Worm (Caenorhabditis elegans) whole organism, L4 larva: ENCODE measurements around the gene M28.9.

ENCODE experiments used
- D1046.2 ChIP-seq: fragments of 200-800 bp; sonication (Bioruptor generic); IDR thresholded peaks from 2 replicates; pipeline ENCODE4 v1.3.6; 2022; ENCODE audit warnings: missing genetic modification characterization, missing compliant biosample characterization
- F44E2.7 ChIP-seq: fragments of 200-800 bp; sonication (Bioruptor generic); IDR thresholded peaks from 2 replicates; pipeline ENCODE4 v2.1.2; 2022; ENCODE audit warnings: missing genetic modification characterization, missing compliant biosample characterization
- F49E8.2 ChIP-seq: sonication (generic microtip); optimal IDR thresholded peaks from 2 replicates; lab custom pipeline; 2016; ENCODE audit warnings: missing compliant biosample characterization, mild to moderate bottlenecking, missing genetic modification characterization, borderline replicate concordance
- T20F7.1 ChIP-seq: fragments of 200-800 bp; sonication (Bioruptor generic); optimal IDR thresholded peaks from 2 replicates; lab custom pipeline; 2018; ENCODE audit warnings: mild to moderate bottlenecking, missing genetic modification characterization, missing compliant biosample characterization
- Y105C5A.15 ChIP-seq: fragments of 200-800 bp; sonication (Bioruptor generic); IDR thresholded peaks from 2 replicates; pipeline ENCODE4 v1.3.6; 2022; ENCODE audit warnings: missing genetic modification characterization, missing compliant biosample characterization
- ZK337.2 ChIP-seq: fragments of 200-800 bp; sonication (Bioruptor generic); IDR thresholded peaks from 2 replicates; pipeline ENCODE4 v1.3.6; 2022; ENCODE audit warnings: missing genetic modification reagents, missing genetic modification characterization, missing compliant biosample characterization
- aha-1 ChIP-seq: fragments of 150-350 bp; peaks from one replicate; lab custom pipeline; 2014; ENCODE audit warnings: missing biosample characterization, missing genetic modification characterization
- ama-1 ChIP-seq: fragments of 150-350 bp; optimal IDR thresholded peaks from 2 replicates; lab custom pipeline; 2014; ENCODE audit warnings: inconsistent platforms, mixed read lengths
- arid-1 ChIP-seq: fragments of 200-800 bp; sonication (Bioruptor generic); conservative IDR thresholded peaks from 2 replicates; pipeline ENCODE4 v1.3.6; 2022; ENCODE audit warnings: missing genetic modification reagents, missing genetic modification characterization, missing compliant biosample characterization
- ces-1 ChIP-seq: fragments of 150-350 bp; sonication (generic microtip); optimal IDR thresholded peaks from 4 replicates; lab custom pipeline; 2014; ENCODE audit warnings: missing biosample characterization, missing genetic modification reagents, missing genetic modification characterization
- cey-2 ChIP-seq: sonication (generic microtip); optimal IDR thresholded peaks from 3 replicates; lab custom pipeline; 2017; ENCODE audit warnings: missing genetic modification characterization, mild to moderate bottlenecking, missing compliant biosample characterization, antibody characterized with exemption, borderline replicate concordance; ENCODE audit not compliant: insufficient read depth
- daf-12 ChIP-seq: fragments of 150-350 bp; optimal IDR thresholded peaks from 2 replicates; lab custom pipeline; 2014; ENCODE audit warnings: missing biosample characterization, missing genetic modification reagents, missing genetic modification characterization
- dmd-8 ChIP-seq: fragments of 200-800 bp; sonication (Bioruptor generic); IDR thresholded peaks from 2 replicates; pipeline ENCODE4 v1.3.6; 2022; ENCODE audit warnings: missing genetic modification characterization, missing compliant biosample characterization
- dve-1 ChIP-seq: sonication (generic microtip); optimal IDR thresholded peaks from 2 replicates; lab custom pipeline; 2017; ENCODE audit warnings: antibody characterized with exemption, mild to moderate bottlenecking, missing genetic modification characterization, missing compliant biosample characterization; ENCODE audit not compliant: insufficient read depth
- egl-27 ChIP-seq: sonication (generic microtip); optimal IDR thresholded peaks from 3 replicates; lab custom pipeline; 2017; ENCODE audit warnings: missing biosample characterization, missing genetic modification reagents, missing genetic modification characterization
- hlh-11 ChIP-seq: fragments of 200-800 bp; sonication (Bioruptor generic); optimal IDR thresholded peaks from 2 replicates; lab custom pipeline; 2018; ENCODE audit warnings: mild to moderate bottlenecking, missing genetic modification characterization, missing compliant biosample characterization
- hlh-30 ChIP-seq: sonication (generic microtip); optimal IDR thresholded peaks from 2 replicates; lab custom pipeline; 2017; ENCODE audit warnings: antibody characterized with exemption, mild to moderate bottlenecking, missing genetic modification characterization, missing compliant biosample characterization; ENCODE audit not compliant: insufficient read depth
- lin-13 ChIP-seq: fragments of 150-350 bp; optimal IDR thresholded peaks from 2 replicates; lab custom pipeline; 2014; ENCODE audit warnings: missing biosample characterization, missing genetic modification reagents, missing genetic modification characterization
- lin-38 ChIP-seq: fragments of 200-800 bp; sonication (Bioruptor generic); IDR thresholded peaks from 2 replicates; pipeline ENCODE4 v1.3.6; 2022; ENCODE audit warnings: missing genetic modification reagents, missing genetic modification characterization, missing compliant biosample characterization
- lin-39 ChIP-seq: fragments of 150-350 bp; optimal IDR thresholded peaks from 2 replicates; lab custom pipeline; 2014; ENCODE audit warnings: missing biosample characterization, missing genetic modification reagents, missing genetic modification characterization
- madf-5 ChIP-seq, 2 experiments: fragments of 200-800 bp; sonication (Bioruptor generic); IDR thresholded peaks; 2 replicates each; pipeline ENCODE4 v1.3.6; 2022; ENCODE audit warnings: missing compliant biosample characterization in 2 of 2, missing genetic modification characterization in 2 of 2
- mes-2 ChIP-seq: sonication (generic microtip); optimal IDR thresholded peaks from 2 replicates; lab custom pipeline; 2016; ENCODE audit warnings: missing genotype, mild to moderate bottlenecking, missing genetic modification characterization, missing compliant biosample characterization; ENCODE audit not compliant: poor library complexity, severe bottlenecking
- mxl-2 ChIP-seq: fragments of 200-800 bp; sonication (Bioruptor generic); conservative IDR thresholded peaks from 2 replicates; pipeline ENCODE4 v1.3.6; 2022; ENCODE audit warnings: missing genetic modification reagents, missing genetic modification characterization, missing compliant biosample characterization
- nhr-10 ChIP-seq: fragments of 150-350 bp; optimal IDR thresholded peaks from 2 replicates; lab custom pipeline; 2014; ENCODE audit warnings: missing biosample characterization, missing genetic modification characterization
- nhr-28 ChIP-seq: fragments of 150-350 bp; optimal IDR thresholded peaks from 2 replicates; lab custom pipeline; 2014; ENCODE audit warnings: missing biosample characterization, missing genetic modification characterization
- nhr-41 ChIP-seq: fragments of 200-800 bp; sonication (Bioruptor generic); IDR thresholded peaks from 2 replicates; pipeline ENCODE4 v1.3.6; 2022; ENCODE audit warnings: missing genetic modification reagents, missing genetic modification characterization, missing compliant biosample characterization
- nhr-42 ChIP-seq: fragments of 200-800 bp; sonication (Bioruptor generic); IDR thresholded peaks from 2 replicates; pipeline ENCODE4 v1.3.6; 2022; ENCODE audit warnings: missing genetic modification characterization, missing compliant biosample characterization
- pqm-1 ChIP-seq: sonication (generic microtip); optimal IDR thresholded peaks from 2 replicates; lab custom pipeline; 2017; ENCODE audit warnings: missing biosample characterization, missing genetic modification characterization
- rbr-2 ChIP-seq: sonication (generic microtip); optimal IDR thresholded peaks from 2 replicates; lab custom pipeline; 2016; ENCODE audit warnings: missing genotype, missing genetic modification characterization, missing compliant biosample characterization
- sdz-12 ChIP-seq: fragments of 200-800 bp; sonication (Bioruptor generic); optimal IDR thresholded peaks from 2 replicates; lab custom pipeline; 2018; ENCODE audit warnings: mild to moderate bottlenecking, missing genetic modification characterization, missing compliant biosample characterization
- set-16 ChIP-seq: fragments of 200-800 bp; sonication (Bioruptor generic); IDR thresholded peaks from 2 replicates; pipeline ENCODE4 v1.3.6; 2022; ENCODE audit warnings: missing genetic modification reagents, missing genetic modification characterization, missing compliant biosample characterization
- snpc-1.2 ChIP-seq: fragments of 200-800 bp; sonication (Bioruptor generic); IDR thresholded peaks from 2 replicates; pipeline ENCODE4 v1.3.6; 2022; ENCODE audit warnings: missing genetic modification reagents, missing genetic modification characterization, missing compliant biosample characterization
- tra-1 ChIP-seq: fragments of 200-800 bp; sonication (Bioruptor generic); IDR thresholded peaks from 2 replicates; pipeline ENCODE4 v1.3.6; 2022; ENCODE audit warnings: missing genetic modification reagents, missing genetic modification characterization, missing compliant biosample characterization
- unc-39 ChIP-seq: sonication (generic microtip); optimal IDR thresholded peaks from 2 replicates; lab custom pipeline; 2017; ENCODE audit warnings: missing biosample characterization, missing genetic modification characterization

Gene M28.9

ce11 chrII:10659585-10659984, 20.4 kb downstream of the M28.9 start:
- TF ChIP-seq aha-1 (tag; lab: Kevin White, UChicago) = peak; percentile 59
- TF ChIP-seq sdz-12 (GFP tag; lab: Kevin White, UChicago) = no peak
- TF ChIP-seq mxl-2 = no peak
- no peak for TF ChIP-seq cey-2
- TF ChIP-seq ZK337.2 (GFP tag; lab: Robert Waterston, UW) = no peak
- no peak for TF ChIP-seq egl-27 (tag; lab: Kevin White, UChicago)
- TF ChIP-seq dmd-8 (GFP tag; lab: Robert Waterston, UW) = no peak

ce11 chrII:10660892-10661291, 21.7 kb downstream of the M28.9 start, which contains the start of gene marc-2:
TSS of gene marc-2 (minus strand) at chrII:10660992.
- TF ChIP-seq D1046.2 (GFP tag; lab: Robert Waterston, UW) (no peak), madf-5 (GFP tag; IDR thresholded peaks at IDR 0.05; lab: Robert Waterston, UW) (no peak), set-16 (no peak), F44E2.7 (GFP tag; lab: Robert Waterston, UW) (no peak), rbr-2 (tag; lab: Kevin White, UChicago) (no peak), pqm-1 (tag; lab: Kevin White, UChicago) (no peak), mes-2 (no peak), arid-1 (GFP tag; lab: Robert Waterston, UW) (no peak), unc-39 (no peak), Y105C5A.15 (no peak)

- peak; percentile 53 for TF ChIP-seq hlh-11
- peak; percentile 56 for TF ChIP-seq set-16
- TF ChIP-seq ces-1 = no peak
- TF ChIP-seq nhr-28 = peak; percentile 1
- peak; percentile 68 for TF ChIP-seq hlh-30 (tag; lab: Kevin White, UChicago)
- TF ChIP-seq D1046.2 (GFP tag; lab: Robert Waterston, UW) = no peak
- TF ChIP-seq T20F7.1 (GFP tag; lab: Kevin White, UChicago) = no peak
Measured at ce11 chrII:10661448-10662064, 22.3 kb downstream of the M28.9 start.

- no peak for TF ChIP-seq T20F7.1 (GFP tag; lab: Kevin White, UChicago)
- no peak for TF ChIP-seq ama-1 (lab: Kevin White, UChicago)
- no peak for TF ChIP-seq dve-1
- TF ChIP-seq lin-13 = no peak
- no peak for TF ChIP-seq lin-39 (tag; lab: Kevin White, UChicago)
- no peak for TF ChIP-seq mxl-2
- TF ChIP-seq nhr-28 = no peak
- TF ChIP-seq aha-1 (tag; lab: Kevin White, UChicago) = peak; percentile 86
- no peak for TF ChIP-seq tra-1 (GFP tag; lab: Robert Waterston, UW)
- TF ChIP-seq, all 104 proteins: peak for 1
Measured at ce11 chrII:10662279-10662678, 23.1 kb downstream of the M28.9 start.

- TF ChIP-seq lin-38 (peak; percentile 88), nhr-10 (tag; lab: Kevin White, UChicago) (no peak)
Measured at ce11 chrII:10662698-10663097, 23.5 kb downstream of the M28.9 start, which contains the start of gene D2089.8. TSS of gene D2089.8 (minus strand) at chrII:10662781.

ce11 chrII:10665031-10665430, 25.8 kb downstream of the M28.9 start, which contains the start of gene D2089.3:
TSS of gene D2089.3 (minus strand) at chrII:10665131.
- TF ChIP-seq nhr-41 = no peak
- no peak for TF ChIP-seq F49E8.2
- no peak for TF ChIP-seq nhr-42 (GFP tag; lab: Robert Waterston, UW)
- TF ChIP-seq aha-1 (tag; lab: Kevin White, UChicago) = peak; percentile 66
- TF ChIP-seq daf-12 (tag; lab: Kevin White, UChicago) = no peak
- no peak for TF ChIP-seq snpc-1.2 (GFP tag; lab: Robert Waterston, UW)
- TF ChIP-seq, all 104 proteins: peak for 1
